Worm (Caenorhabditis elegans): Measurements from ENCODE around the gene H28G03.3.

The H28G03.3 gene

DNA sequence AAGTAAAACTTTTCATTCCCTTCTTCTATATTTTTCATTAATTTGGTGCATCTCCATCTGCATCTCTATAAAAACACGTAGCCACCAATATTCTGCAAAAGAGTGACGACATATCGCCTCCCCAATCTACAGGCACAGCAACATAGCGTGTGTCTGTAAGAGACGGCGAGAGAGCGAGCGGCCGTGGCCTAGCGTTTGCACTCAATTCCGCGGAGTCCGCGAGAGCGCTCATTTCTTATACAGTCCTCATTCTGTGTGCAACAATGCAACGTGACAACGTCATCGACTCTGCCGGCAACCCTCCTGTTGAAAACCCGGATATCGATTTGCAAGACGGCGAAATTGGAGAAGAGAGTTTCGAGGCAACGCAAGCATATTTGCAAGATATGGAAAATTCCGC is 20.6 kb downstream of the H28G03.3 start, which contains the start of gene H28G03.2 (continued):
- peak; percentile 77 for TF ChIP-seq tbx-2 (tag; optimal IDR thresholded peaks at IDR 0.05)
- peak; percentile 85 for TF ChIP-seq ceh-31 (tag; optimal IDR thresholded peaks at IDR 0.05)
- no peak for TF ChIP-seq C38D4.7 (GFP tag; optimal IDR thresholded peaks at IDR 0.05)
- TF ChIP-seq K09A11.1 (tag; optimal IDR thresholded peaks at IDR 0.05; ENCODE audit: insufficient read depth): no peak
- TF ChIP-seq Y22D7AL.16 (tag; optimal IDR thresholded peaks at IDR 0.05): no peak
- TF ChIP-seq ref-2 (tag; optimal IDR thresholded peaks at IDR 0.05): peak; percentile 33

- TF ChIP-seq dve-1 (tag; optimal IDR thresholded peaks at IDR 0.05) (no peak), C08G9.2 (tag; optimal IDR thresholded peaks at IDR 0.05) (no peak), gmeb-2 (tag; optimal IDR thresholded peaks at IDR 0.05) (no peak), npax-4 (tag; optimal IDR thresholded peaks at IDR 0.05) (no peak), K09A11.1 (tag; optimal IDR thresholded peaks at IDR 0.05; ENCODE audit: insufficient read depth) (no peak), hlh-8 (tag; optimal IDR thresholded peaks at IDR 0.05) (no peak), ztf-16 (tag; optimal IDR thresholded peaks at IDR 0.05) (no peak), unc-55 (GFP tag; optimal IDR thresholded peaks at IDR 0.05) (no peak)
Measured at ce11 chrX:5202923-5203322, 23.2 kb downstream of the H28G03.3 start.

ce11 chrX:5202399-5202798 is 23.8 kb downstream of the H28G03.3 start:
- no peak for TF ChIP-seq ztf-16 (tag; optimal IDR thresholded peaks at IDR 0.05)
- TF ChIP-seq ceh-6 (GFP tag; optimal IDR thresholded peaks at IDR 0.05): no peak
- TF ChIP-seq ceh-18 (tag; optimal IDR thresholded peaks at IDR 0.05): no peak
- no peak for TF ChIP-seq pros-1 (tag; optimal IDR thresholded peaks at IDR 0.05)
- no peak for TF ChIP-seq ceh-34 (tag; optimal IDR thresholded peaks at IDR 0.05)
- TF ChIP-seq che-1 (tag; optimal IDR thresholded peaks at IDR 0.05): no peak
- no peak for TF ChIP-seq tbx-2 (tag; optimal IDR thresholded peaks at IDR 0.05)
- no peak for TF ChIP-seq hlh-30 (tag; optimal IDR thresholded peaks at IDR 0.05; ENCODE audit: insufficient read depth)
- no peak for TF ChIP-seq lim-6 (tag; optimal IDR thresholded peaks at IDR 0.05)
- TF ChIP-seq nhr-232 (tag; optimal IDR thresholded peaks at IDR 0.05): no peak
- TF ChIP-seq eyg-1 (tag; optimal IDR thresholded peaks at IDR 0.05): no peak
- TF ChIP-seq hlh-8 (tag; optimal IDR thresholded peaks at IDR 0.05): no peak
- TF ChIP-seq ceh-14 (tag; optimal IDR thresholded peaks at IDR 0.05): no peak
- no peak for TF ChIP-seq hlh-13 (GFP tag; optimal IDR thresholded peaks at IDR 0.05)
- TF ChIP-seq ceh-30 (tag; optimal IDR thresholded peaks at IDR 0.05): no peak
- no peak for TF ChIP-seq mec-3 (tag; optimal IDR thresholded peaks at IDR 0.05; ENCODE audit: borderline replicate concordance)
- TF ChIP-seq K02D7.2 (tag; optimal IDR thresholded peaks at IDR 0.05): no peak
- TF ChIP-seq ceh-2 (tag; optimal IDR thresholded peaks at IDR 0.05): no peak
- TF ChIP-seq unc-42 (tag; optimal IDR thresholded peaks at IDR 0.05): no peak
- TF ChIP-seq hlh-15 (tag; optimal IDR thresholded peaks at IDR 0.05): no peak

ce11 chrX:5201860-5202259 is 24.3 kb downstream of the H28G03.3 start:
- no peak for TF ChIP-seq pha-4 (tag; optimal IDR thresholded peaks at IDR 0.05)
- TF ChIP-seq npax-4 (tag; optimal IDR thresholded peaks at IDR 0.05): no peak
- no peak for TF ChIP-seq hlh-6 (tag; optimal IDR thresholded peaks at IDR 0.05)
- TF ChIP-seq ets-4 (tag; optimal IDR thresholded peaks at IDR 0.05): no peak
- TF ChIP-seq syd-9 (tag; optimal IDR thresholded peaks at IDR 0.05): no peak
- TF ChIP-seq unc-55 (GFP tag; optimal IDR thresholded peaks at IDR 0.05): no peak
- no peak for TF ChIP-seq elt-4 (tag; optimal IDR thresholded peaks at IDR 0.05)

- no peak for TF ChIP-seq unc-86 (tag; optimal IDR thresholded peaks at IDR 0.05)
- no peak for TF ChIP-seq hlh-13 (GFP tag; optimal IDR thresholded peaks at IDR 0.05)
- no peak for TF ChIP-seq C08G9.2 (tag; optimal IDR thresholded peaks at IDR 0.05)
- no peak for TF ChIP-seq sox-2 (GFP tag; IDR thresholded peaks at IDR 0.05)
- no peak for TF ChIP-seq unc-3 (GFP tag; conservative IDR thresholded peaks at IDR 0.05)
- TF ChIP-seq unc-3 (tag; optimal IDR thresholded peaks at IDR 0.05): no peak
- no peak for TF ChIP-seq eyg-1 (tag; optimal IDR thresholded peaks at IDR 0.05)
- no peak for TF ChIP-seq ceh-34 (tag; optimal IDR thresholded peaks at IDR 0.05)
- TF ChIP-seq elt-4 (tag; optimal IDR thresholded peaks at IDR 0.05): no peak
- TF ChIP-seq zip-5 (tag; optimal IDR thresholded peaks at IDR 0.05): no peak
- TF ChIP-seq lim-6 (tag; optimal IDR thresholded peaks at IDR 0.05): no peak
Measured at ce11 chrX:5199825-5200373, 26.3 kb downstream of the H28G03.3 start.

All from whole organism, late embryonic.